Worm (Caenorhabditis elegans): Measurements from ENCODE around the gene sam-10.
A peak's percentile ranks its signal among the peaks of the same experiment; 100 is the strongest.
"Not testable (repeated sequence)": the region's sequence is repeated elsewhere in the genome, so short reads cannot be mapped to it uniquely, and the experiment has no call there.

Gene sam-10

DNA sequence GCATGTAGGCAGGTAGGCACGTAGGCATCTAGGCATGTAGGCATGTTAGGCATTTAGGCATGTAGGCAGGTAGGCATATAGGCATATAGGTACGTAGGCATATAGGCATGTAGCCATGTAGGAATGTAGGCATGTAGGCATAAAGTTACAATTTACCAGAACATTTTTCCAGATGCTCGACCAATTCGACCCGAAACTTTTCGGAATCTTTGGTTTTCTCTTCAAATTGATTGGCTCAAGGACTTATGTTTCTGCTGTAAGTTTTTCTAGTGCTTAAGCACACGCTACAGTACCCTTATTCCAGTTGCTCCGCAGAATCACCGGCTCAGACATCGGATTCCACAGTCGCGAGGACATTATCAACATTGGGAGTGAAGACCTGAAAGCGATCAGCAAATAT, 20.1 kb downstream of the sam-10 start (continued):
- TF ChIP-seq D2030.7 (GFP tag; IDR thresholded peaks at IDR 0.05): no peak
- TF ChIP-seq sea-2 (GFP tag; IDR thresholded peaks at IDR 0.05): no peak
- no peak for TF ChIP-seq attf-5 (GFP tag; optimal IDR thresholded peaks at IDR 0.05)
- TF ChIP-seq B0261.1 (tag; optimal IDR thresholded peaks at IDR 0.05): no peak
- TF ChIP-seq ztf-25 (GFP tag; IDR thresholded peaks at IDR 0.05): no peak
- no peak for TF ChIP-seq madf-3 (GFP tag; IDR thresholded peaks at IDR 0.05)
- TF ChIP-seq K11D2.4 (GFP tag; IDR thresholded peaks at IDR 0.05): no peak

DNA sequence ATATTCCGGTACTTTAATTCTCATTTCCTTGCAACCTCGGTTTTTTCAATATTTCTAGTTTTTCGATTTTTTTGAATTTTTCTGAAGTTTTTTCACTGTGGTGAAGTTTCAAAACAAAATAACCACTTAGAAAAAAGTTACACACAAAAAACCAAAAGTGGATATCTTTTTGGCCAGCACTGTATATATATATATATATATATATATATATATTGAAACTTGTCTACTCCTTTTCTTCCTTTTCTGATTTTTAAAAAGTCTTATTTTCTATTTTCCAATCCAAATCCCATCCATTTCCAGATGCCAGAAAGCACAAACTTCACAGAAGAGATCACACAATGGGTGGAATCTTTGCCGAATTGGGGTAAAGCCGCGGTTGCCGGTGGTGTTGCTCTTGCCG, 21.3 kb downstream of the sam-10 start, which contains the start of gene faxc-2:
faxc-2 (plus strand) TSS at position 301 of the 400 bp plus-strand sequence.
- TF ChIP-seq F52B5.7 (tag; optimal IDR thresholded peaks at IDR 0.05); athp-1 (tag; optimal IDR thresholded peaks at IDR 0.05); somi-1 (GFP tag; optimal IDR thresholded peaks at IDR 0.05): not testable (repeated sequence)

- TF ChIP-seq K11D2.4 (GFP tag; IDR thresholded peaks at IDR 0.05): 0 out of 2 replicates have a peak, but pooled peaks have one; percentile 34
- no peak for TF ChIP-seq ceh-79 (tag; optimal IDR thresholded peaks at IDR 0.05)
- no peak for TF ChIP-seq T07F8.4 (tag; optimal IDR thresholded peaks at IDR 0.05)
- no peak for TF ChIP-seq snpc-1.3 (tag; optimal IDR thresholded peaks at IDR 0.05; ENCODE audit: insufficient read depth)
- peak; percentile 55 for TF ChIP-seq ztf-22 (GFP tag; optimal IDR thresholded peaks at IDR 0.05)
- TF ChIP-seq mcd-1 (GFP tag; IDR thresholded peaks at IDR 0.05): no peak
- no peak for TF ChIP-seq ceh-58 (GFP tag; IDR thresholded peaks at IDR 0.05)
- TF ChIP-seq hmg-1.2 (GFP tag; IDR thresholded peaks at IDR 0.05): peak; percentile 37; the same call in 1 of the 2 replicates
- TF ChIP-seq rec-8 (tag; optimal IDR thresholded peaks at IDR 0.05): no peak
- TF ChIP-seq C17E4.6 (GFP tag; IDR thresholded peaks at IDR 0.05): no peak
- TF ChIP-seq egl-18 (GFP tag; IDR thresholded peaks at IDR 0.05): 0 out of 2 replicates have a peak, but pooled peaks have one; percentile 41
- TF ChIP-seq aptf-3 (GFP tag; IDR thresholded peaks at IDR 0.05): no peak
- no peak for TF ChIP-seq nhr-120 (GFP tag; IDR thresholded peaks at IDR 0.05)
- no peak for TF ChIP-seq ztf-3 (GFP tag; optimal IDR thresholded peaks at IDR 0.05)
- no peak for TF ChIP-seq sea-2 (GFP tag; IDR thresholded peaks at IDR 0.05)
- no peak for TF ChIP-seq F37B4.10 (GFP tag; IDR thresholded peaks at IDR 0.05)
- no peak for TF ChIP-seq bed-2 (GFP tag; IDR thresholded peaks at IDR 0.05)
- TF ChIP-seq pha-4 (tag; optimal IDR thresholded peaks at IDR 0.05): no peak
- TF ChIP-seq die-1 (tag; optimal IDR thresholded peaks at IDR 0.05): no peak
- no peak for TF ChIP-seq ama-1 (optimal IDR thresholded peaks at IDR 0.05)
- TF ChIP-seq ama-1 (GFP tag; optimal IDR thresholded peaks at IDR 0.05): no peak
- TF ChIP-seq ztf-26 (tag; optimal IDR thresholded peaks at IDR 0.05): no peak
- no peak for TF ChIP-seq bed-1 (GFP tag; IDR thresholded peaks at IDR 0.05)
- TF ChIP-seq F23B12.7 (tag; optimal IDR thresholded peaks at IDR 0.05; ENCODE audit: insufficient read depth): no peak
- TF ChIP-seq akir-1 (GFP tag; optimal IDR thresholded peaks at IDR 0.05): no peak
- no peak for TF ChIP-seq Y67H2A.10 (GFP tag; conservative IDR thresholded peaks at IDR 0.05)
- TF ChIP-seq let-526 (GFP tag; IDR thresholded peaks at IDR 0.05): no peak
- TF ChIP-seq dox-1 (GFP tag; IDR thresholded peaks at IDR 0.05): 0 out of 2 replicates have a peak, but pooled peaks have one; percentile 11
- TF ChIP-seq B0035.1 (tag; optimal IDR thresholded peaks at IDR 0.05): no peak
- TF ChIP-seq sptf-2 (GFP tag; optimal IDR thresholded peaks at IDR 0.05): no peak
- TF ChIP-seq lin-54 (GFP tag; optimal IDR thresholded peaks at IDR 0.05): no peak
- TF ChIP-seq nhr-90 (tag; optimal IDR thresholded peaks at IDR 0.05): no peak
- TF ChIP-seq xnd-1 (tag; optimal IDR thresholded peaks at IDR 0.05): no peak
- TF ChIP-seq B0336.3 (GFP tag; IDR thresholded peaks at IDR 0.05): no peak
- no peak for TF ChIP-seq atf-7 (tag; optimal IDR thresholded peaks at IDR 0.05)
- no peak for TF ChIP-seq snpc-3.4 (tag; optimal IDR thresholded peaks at IDR 0.05)
Observed at ce11 chrII:13304339-13304938, 25.9 kb downstream of the sam-10 start.

Data from whole organism, young adult.